Fruit fly (Drosophila melanogaster) whole organism, embryonic: ENCODE data around the gene robo3.

Experiments used
- Aef1 ChIP-seq: fragments of 200-800 bp; sonication (Bioruptor generic); IDR thresholded peaks from 3 replicates; pipeline ENCODE4 v1.3.6; 2022; ENCODE audit warnings: missing biosample characterization, missing genetic modification characterization
- Atf6 ChIP-seq: fragments of 200-800 bp; sonication (Bioruptor generic); IDR thresholded peaks from 2 replicates; pipeline ENCODE4 v1.3.6; 2022; ENCODE audit warnings: missing biosample characterization, missing genetic modification characterization
- Bteb2 ChIP-seq: fragments of 200-800 bp; sonication (Bioruptor generic); optimal IDR thresholded peaks from 2 replicates; lab custom pipeline; 2016; ENCODE audit warnings: missing biosample characterization, missing genetic modification characterization
- CG10543 ChIP-seq: fragments of 200-800 bp; sonication (Bioruptor generic); optimal IDR thresholded peaks from 3 replicates; lab custom pipeline; 2017; ENCODE audit warnings: missing biosample characterization, mild to moderate bottlenecking, missing genetic modification characterization, moderate library complexity
- CG11085 ChIP-seq: fragments of 200-800 bp; sonication (Bioruptor generic); IDR thresholded peaks from 2 replicates; pipeline ENCODE4 v1.3.6; 2022; ENCODE audit warnings: missing biosample characterization, missing genetic modification characterization
- CG11247 ChIP-seq: fragments of 200-800 bp; sonication (Bioruptor generic); IDR thresholded peaks from 2 replicates; pipeline ENCODE4 v1.3.6; 2022; ENCODE audit warnings: missing biosample characterization, missing genetic modification characterization
- CG11398 ChIP-seq: fragments of 200-800 bp; sonication (Bioruptor generic); optimal IDR thresholded peaks from 2 replicates; lab custom pipeline; 2016; ENCODE audit warnings: missing biosample characterization, missing genetic modification characterization
- CG11695 ChIP-seq: fragments of 200-800 bp; sonication (Bioruptor generic); IDR thresholded peaks from 3 replicates; pipeline ENCODE4 v1.3.6; 2022; ENCODE audit warnings: missing biosample characterization, missing genetic modification characterization
- CG12236 ChIP-seq: fragments of 200-800 bp; sonication (Bioruptor generic); optimal IDR thresholded peaks from 2 replicates; lab custom pipeline; 2016; ENCODE audit warnings: missing biosample characterization, missing genetic modification characterization
- CG12391 ChIP-seq: fragments of 200-800 bp; sonication (Bioruptor generic); optimal IDR thresholded peaks from 3 replicates; lab custom pipeline; 2018; ENCODE audit warnings: missing biosample characterization, mild to moderate bottlenecking, missing genetic modification characterization, moderate library complexity
- CG17829 ChIP-seq: fragments of 200-800 bp; optimal IDR thresholded peaks from 2 replicates; lab custom pipeline; 2019; ENCODE audit warnings: missing biosample characterization, mild to moderate bottlenecking, missing genetic modification characterization, moderate library complexity
- CG18619 ChIP-seq: fragments of 200-800 bp; sonication (Bioruptor generic); optimal IDR thresholded peaks from 3 replicates; lab custom pipeline; 2017; ENCODE audit warnings: missing biosample characterization, mild to moderate bottlenecking, missing genetic modification characterization
- CG4424 ChIP-seq: fragments of 200-800 bp; sonication (Bioruptor generic); optimal IDR thresholded peaks from 3 replicates; lab custom pipeline; 2016; ENCODE audit warnings: missing biosample characterization, missing genetic modification characterization
- CG4730 ChIP-seq: fragments of 200-800 bp; sonication (Bioruptor generic); IDR thresholded peaks from 2 replicates; pipeline ENCODE4 v1.3.6; 2022; ENCODE audit warnings: missing biosample characterization, missing genetic modification characterization
- CG6175 ChIP-seq: fragments of 200-800 bp; sonication (Bioruptor generic); IDR thresholded peaks from 3 replicates; pipeline ENCODE4 v1.3.6; 2022; ENCODE audit warnings: missing biosample characterization, missing genetic modification characterization
- CG6813 ChIP-seq: fragments of 200-800 bp; sonication (Bioruptor generic); optimal IDR thresholded peaks from 2 replicates; lab custom pipeline; 2017; ENCODE audit warnings: missing biosample characterization, missing genetic modification characterization, mild to moderate bottlenecking, moderate library complexity, missing genetic modification reagents
- CG6854 ChIP-seq: fragments of 200-800 bp; sonication (Bioruptor generic); optimal IDR thresholded peaks from 3 replicates; lab custom pipeline; 2017; ENCODE audit warnings: missing biosample characterization, mild to moderate bottlenecking, missing genetic modification characterization
- CG7786 ChIP-seq: fragments of 200-800 bp; sonication (Bioruptor generic); optimal IDR thresholded peaks from 2 replicates; lab custom pipeline; 2016; ENCODE audit warnings: missing biosample characterization, missing genetic modification characterization
- CG7839 ChIP-seq: fragments of 200-800 bp; sonication (Bioruptor generic); optimal IDR thresholded peaks from 3 replicates; lab custom pipeline; 2018; ENCODE audit warnings: missing biosample characterization, mild to moderate bottlenecking, missing genetic modification characterization, moderate library complexity
- CG7928 ChIP-seq: fragments of 200-800 bp; sonication (Bioruptor generic); optimal IDR thresholded peaks from 2 replicates; lab custom pipeline; 2017; ENCODE audit warnings: missing biosample characterization, mild to moderate bottlenecking, missing genetic modification characterization
- CG8089 ChIP-seq: fragments of 200-800 bp; sonication (Bioruptor generic); optimal IDR thresholded peaks from 3 replicates; lab custom pipeline; 2016; ENCODE audit warnings: missing biosample characterization, missing genetic modification characterization
- CG8388 ChIP-seq: fragments of 200-800 bp; sonication (Bioruptor generic); optimal IDR thresholded peaks from 2 replicates; lab custom pipeline; 2019; ENCODE audit warnings: missing biosample characterization, mild to moderate bottlenecking, missing genetic modification characterization, moderate library complexity
- CG8478 ChIP-seq: fragments of >200 bp; optimal IDR thresholded peaks from 2 replicates; lab custom pipeline; 2018
- CG8765 ChIP-seq: fragments of 200-800 bp; sonication (Bioruptor generic); IDR thresholded peaks from 2 replicates; pipeline ENCODE4 v1.3.6; 2022; ENCODE audit warnings: missing biosample characterization, missing genetic modification characterization
- CG9437 ChIP-seq: fragments of 200-800 bp; sonication (Bioruptor generic); optimal IDR thresholded peaks from 2 replicates; lab custom pipeline; 2018; ENCODE audit warnings: missing biosample characterization, mild to moderate bottlenecking, missing genetic modification characterization
- CG9609 ChIP-seq: fragments of 200-800 bp; sonication (Bioruptor generic); optimal IDR thresholded peaks from 3 replicates; lab custom pipeline; 2016; ENCODE audit warnings: missing biosample characterization, missing genetic modification characterization
- CG9797 ChIP-seq: fragments of 200-800 bp; sonication (Bioruptor generic); optimal IDR thresholded peaks from 3 replicates; lab custom pipeline; 2018; ENCODE audit warnings: missing biosample characterization, mild to moderate bottlenecking, missing genetic modification characterization
- CG9817 ChIP-seq: fragments of 200-800 bp; sonication (Bioruptor generic); optimal IDR thresholded peaks from 2 replicates; lab custom pipeline; 2018; ENCODE audit warnings: missing biosample characterization, mild to moderate bottlenecking, missing genetic modification characterization, moderate library complexity
- D19B ChIP-seq: fragments of 200-800 bp; sonication (Bioruptor generic); optimal IDR thresholded peaks from 2 replicates; lab custom pipeline; 2017; ENCODE audit warnings: missing biosample characterization, mild to moderate bottlenecking, missing genetic modification characterization
- Dbx ChIP-seq: fragments of 200-800 bp; sonication (Bioruptor generic); IDR thresholded peaks from 3 replicates; pipeline ENCODE4 v1.3.6; 2022; ENCODE audit warnings: missing biosample characterization, missing genetic modification characterization
- Dip2 ChIP-seq: fragments of 200-800 bp; sonication (Bioruptor generic); IDR thresholded peaks from 2 replicates; pipeline ENCODE4 v1.3.6; 2022; ENCODE audit warnings: missing biosample characterization, missing genetic modification characterization
- E2f1 ChIP-seq: fragments of 200-800 bp; sonication (Bioruptor generic); IDR thresholded peaks from 2 replicates; pipeline ENCODE4 v1.3.6; 2022; ENCODE audit warnings: missing biosample characterization, missing genetic modification characterization
- HLH3B ChIP-seq: fragments of 200-800 bp; sonication (Bioruptor generic); IDR thresholded peaks from 2 replicates; pipeline ENCODE4 v1.3.6; 2022; ENCODE audit warnings: missing biosample characterization, missing genetic modification characterization
- Hmr ChIP-seq: fragments of 200-800 bp; sonication (Bioruptor generic); optimal IDR thresholded peaks from 3 replicates; lab custom pipeline; 2017; ENCODE audit warnings: mild to moderate bottlenecking, missing biosample characterization, missing genetic modification reagents, missing genetic modification characterization
- MBD-R2 ChIP-seq: fragments of 200-800 bp; sonication (Bioruptor generic); IDR thresholded peaks from 2 replicates; pipeline ENCODE4 v1.3.6; 2022; ENCODE audit warnings: missing biosample characterization, missing genetic modification characterization
- Mes4 ChIP-seq: fragments of 200-800 bp; sonication (Bioruptor generic); optimal IDR thresholded peaks from 2 replicates; lab custom pipeline; 2016; ENCODE audit warnings: missing biosample characterization, missing genetic modification characterization
- Opbp ChIP-seq: fragments of 200-800 bp; sonication (Bioruptor generic); IDR thresholded peaks from 3 replicates; pipeline ENCODE4 v1.3.6; 2022; ENCODE audit warnings: missing biosample characterization, missing genetic modification characterization; ENCODE audit not compliant: partially characterized antibody
- Trl ChIP-seq, 3 experiments: fragments of >200 bp in 2 of 3; fragments of 200-800 bp in 1 of 3; sonication (Bioruptor generic) in 1 of 3; optimal IDR thresholded peaks; 2 replicates in 1 of 3; 3 replicates in 2 of 3; lab custom pipeline; 2016 to 2017; ENCODE audit warnings: missing biosample characterization in 1 of 3, missing genetic modification characterization in 1 of 3
- Xrp1 ChIP-seq: fragments of 200-800 bp; sonication (Bioruptor generic); IDR thresholded peaks from 2 replicates; pipeline ENCODE4 v1.3.6; 2022; ENCODE audit warnings: missing biosample characterization, missing genetic modification characterization
- ab ChIP-seq: fragments of 200-800 bp; sonication (Bioruptor generic); optimal IDR thresholded peaks from 2 replicates; lab custom pipeline; 2016; ENCODE audit warnings: missing biosample characterization, missing genetic modification characterization
- crp ChIP-seq, 2 experiments: fragments of 200-800 bp; sonication (Bioruptor generic); optimal IDR thresholded peaks; 2 replicates in 1 of 2; 3 replicates in 1 of 2; lab custom pipeline; 2017; ENCODE audit warnings: missing biosample characterization in 2 of 2, missing genetic modification characterization in 2 of 2, mild to moderate bottlenecking in 1 of 2, moderate library complexity in 1 of 2
- ewg ChIP-seq: fragments of 200-800 bp; sonication (Bioruptor generic); optimal IDR thresholded peaks from 3 replicates; lab custom pipeline; 2017; ENCODE audit warnings: mild to moderate bottlenecking, missing biosample characterization, missing genetic modification reagents, missing genetic modification characterization
- eyg ChIP-seq: fragments of 200-800 bp; sonication (Bioruptor generic); optimal IDR thresholded peaks from 3 replicates; lab custom pipeline; 2016; ENCODE audit warnings: missing biosample characterization, missing genetic modification characterization
- fd102C ChIP-seq: fragments of 200-800 bp; sonication (Bioruptor generic); optimal IDR thresholded peaks from 2 replicates; lab custom pipeline; 2018; ENCODE audit warnings: missing biosample characterization, mild to moderate bottlenecking, missing genetic modification characterization, moderate library complexity
- ham ChIP-seq: fragments of 200-800 bp; sonication (Bioruptor generic); IDR thresholded peaks from 2 replicates; pipeline ENCODE4 v1.3.6; 2022; ENCODE audit warnings: missing biosample characterization, missing genetic modification characterization
- lilli ChIP-seq: fragments of 200-800 bp; sonication (Bioruptor generic); optimal IDR thresholded peaks from 3 replicates; lab custom pipeline; 2016; ENCODE audit warnings: missing biosample characterization, missing genetic modification characterization
- pfk ChIP-seq: fragments of 200-800 bp; sonication (Bioruptor generic); optimal IDR thresholded peaks from 2 replicates; lab custom pipeline; 2018; ENCODE audit warnings: missing biosample characterization, mild to moderate bottlenecking, missing genetic modification characterization, moderate library complexity
- sob ChIP-seq: fragments of 200-800 bp; sonication (Bioruptor generic); IDR thresholded peaks from 2 replicates; pipeline ENCODE4 v1.3.6; 2022; ENCODE audit warnings: missing biosample characterization, missing genetic modification characterization
- ssp ChIP-seq: fragments of 200-800 bp; sonication (Bioruptor generic); IDR thresholded peaks from 2 replicates; pipeline ENCODE4 v1.3.6; 2022; ENCODE audit warnings: missing biosample characterization, missing genetic modification characterization
- ttk ChIP-seq: fragments of 200-800 bp; sonication (Bioruptor generic); IDR thresholded peaks from 2 replicates; pipeline ENCODE4 v2.1.2; 2022; ENCODE audit warnings: missing biosample characterization, missing genetic modification characterization
- usp ChIP-seq: fragments of >200 bp; optimal IDR thresholded peaks from 2 replicates; lab custom pipeline; 2017; ENCODE audit warnings: missing biosample characterization, missing genetic modification characterization

Gene robo3

dm6 chr2L:1207432-1207831, 48.8 kb upstream of the robo3 start (continued):
- TF ChIP-seq CG9609 (GFP tag; lab: Kevin White, UChicago) = peak; percentile 2
- TF ChIP-seq Atf6 (GFP tag; lab: Robert Waterston, UW) = peak; percentile 77
- no peak for TF ChIP-seq CG6175 (GFP tag; lab: Robert Waterston, UW)
- TF ChIP-seq Aef1 (GFP tag; lab: Robert Waterston, UW) = peak; percentile 64
- TF ChIP-seq MBD-R2 (GFP tag; lab: Robert Waterston, UW) = peak; percentile 38; the same call in 1 of the 2 replicates
- no peak for TF ChIP-seq Trl (optimal IDR thresholded peaks at IDR 0.05; lab: Kevin White, UChicago)
- no peak for TF ChIP-seq Trl (GFP tag; optimal IDR thresholded peaks at IDR 0.05; lab: Kevin White, UChicago)
- TF ChIP-seq CG17829 (tag; lab: Kevin White, UChicago) = no peak
- TF ChIP-seq CG11398 (GFP tag; lab: Kevin White, UChicago) = no peak
- TF ChIP-seq pfk (GFP tag; lab: Kevin White, UChicago) = no peak
- peak; percentile 24 for TF ChIP-seq CG9437 (GFP tag; lab: Kevin White, UChicago)
- TF ChIP-seq CG11085 = 0 out of 2 replicates have a peak, but pooled peaks have one; percentile 21
- TF ChIP-seq Opbp = no peak
- TF ChIP-seq Dbx (GFP tag; lab: Robert Waterston, UW) = peak; percentile 71
- TF ChIP-seq CG12236 (GFP tag; lab: Kevin White, UChicago) = no peak
- TF ChIP-seq CG7928 (GFP tag; lab: Kevin White, UChicago) = no peak
- no peak for TF ChIP-seq CG9797 (GFP tag; lab: Kevin White, UChicago)
- peak; percentile 69 for TF ChIP-seq HLH3B
- peak; percentile 45; the same call in 1 of the 2 replicates for TF ChIP-seq CG11247 (GFP tag; lab: Robert Waterston, UW)
- peak; percentile 44 for TF ChIP-seq CG9817 (tag; lab: Kevin White, UChicago)
- no peak for TF ChIP-seq CG8478
- no peak for TF ChIP-seq CG6813
- TF ChIP-seq CG4424 (GFP tag; lab: Kevin White, UChicago) = no peak
- TF ChIP-seq lilli (GFP tag; lab: Kevin White, UChicago) = peak; percentile 29
- peak; percentile 84 for TF ChIP-seq Hmr (GFP tag; lab: Kevin White, UChicago)
- TF ChIP-seq ssp (GFP tag; lab: Robert Waterston, UW) = peak; percentile 37; the same call in 1 of the 2 replicates
- no peak for TF ChIP-seq Mes4 (GFP tag; lab: Kevin White, UChicago)
- no peak; the same call in 1 of the 2 replicates for TF ChIP-seq CG4730 (GFP tag; lab: Robert Waterston, UW)
- peak; percentile 31 for TF ChIP-seq ewg (GFP tag; lab: Kevin White, UChicago)
- peak; percentile 12; the same call in 1 of the 2 replicates for TF ChIP-seq CG8765 (GFP tag; lab: Robert Waterston, UW)
- TF ChIP-seq ttk (GFP tag; lab: Robert Waterston, UW) = 0 out of 2 replicates have a peak, but pooled peaks have one; percentile 19
- TF ChIP-seq CG8089 (GFP tag; lab: Kevin White, UChicago) = no peak
- no peak for TF ChIP-seq eyg (GFP tag; lab: Kevin White, UChicago)
- peak; percentile 61; the same call in 1 of the 3 replicates for TF ChIP-seq CG11695 (GFP tag; lab: Robert Waterston, UW)
- peak; percentile 42 for TF ChIP-seq CG7786 (GFP tag; lab: Kevin White, UChicago)
- no peak for TF ChIP-seq crp (GFP tag; optimal IDR thresholded peaks at IDR 0.05; lab: Kevin White, UChicago)
- peak; percentile 71 for TF ChIP-seq sob (GFP tag; lab: Robert Waterston, UW)
- TF ChIP-seq Dip2 (GFP tag; lab: Robert Waterston, UW) = peak; percentile 24; the same call in 1 of the 2 replicates
- peak; percentile 69 for TF ChIP-seq Xrp1 (GFP tag; lab: Robert Waterston, UW)
- TF ChIP-seq CG18619 (GFP tag; lab: Kevin White, UChicago) = no peak
- no peak for TF ChIP-seq fd102C (GFP tag; lab: Kevin White, UChicago)
- TF ChIP-seq CG7839 (tag; lab: Kevin White, UChicago) = peak; percentile 64
- peak; percentile 56 for TF ChIP-seq E2f1 (GFP tag; lab: Robert Waterston, UW)
- no peak for TF ChIP-seq Bteb2 (GFP tag; lab: Kevin White, UChicago)
- no peak for TF ChIP-seq ham (GFP tag; lab: Robert Waterston, UW)
- no peak for TF ChIP-seq D19B (GFP tag; lab: Kevin White, UChicago)
- no peak for TF ChIP-seq usp (GFP tag; lab: Kevin White, UChicago)
- TF ChIP-seq ab (GFP tag; lab: Kevin White, UChicago) = no peak
- TF ChIP-seq CG12391 (tag; lab: Kevin White, UChicago) = peak; percentile 43
- no peak for TF ChIP-seq CG8388 (GFP tag; lab: Kevin White, UChicago)
- TF ChIP-seq CG10543 = no peak
- peak; percentile 32 for TF ChIP-seq CG6854
